Worm (Caenorhabditis elegans) whole organism, L2 larva: ENCODE data around the gene T16G12.8.
"Not testable (repeated sequence)": the region's sequence is repeated elsewhere in the genome, so short reads cannot be mapped to it uniquely, and the experiment has no call there.

Experiments used
- F13H6.1 ChIP-seq: sonication (generic microtip); optimal IDR thresholded peaks from 2 replicates; lab custom pipeline; 2016; ENCODE audit warnings: missing genetic modification characterization, missing compliant biosample characterization
- Y55F3AM.14 ChIP-seq: fragments of 200-800 bp; sonication (Bioruptor generic); optimal IDR thresholded peaks from 2 replicates; lab custom pipeline; 2018; ENCODE audit warnings: mild to moderate bottlenecking, missing genetic modification characterization, missing compliant biosample characterization
- ama-1 ChIP-seq: fragments of 150-350 bp; optimal IDR thresholded peaks from 2 replicates; lab custom pipeline; 2018; ENCODE audit warnings: inconsistent platforms
- ceh-16 ChIP-seq: fragments of 150-350 bp; optimal IDR thresholded peaks from 2 replicates; lab custom pipeline; 2014; ENCODE audit warnings: missing biosample characterization, missing genetic modification characterization
- ceh-82 ChIP-seq: fragments of 150-350 bp; optimal IDR thresholded peaks from 2 replicates; lab custom pipeline; 2014; ENCODE audit warnings: missing biosample characterization, missing genetic modification characterization
- crh-2 ChIP-seq: sonication (generic microtip); optimal IDR thresholded peaks from 2 replicates; lab custom pipeline; 2017; ENCODE audit warnings: missing biosample characterization, missing genetic modification characterization
- dmd-4 ChIP-seq: sonication (generic microtip); optimal IDR thresholded peaks from 2 replicates; lab custom pipeline; 2017; ENCODE audit warnings: missing biosample characterization, missing genetic modification characterization
- egl-27 ChIP-seq: sonication (generic microtip); optimal IDR thresholded peaks from 3 replicates; lab custom pipeline; 2017; ENCODE audit warnings: missing biosample characterization, missing genetic modification reagents, missing genetic modification characterization
- elt-3 ChIP-seq: sonication (generic microtip); optimal IDR thresholded peaks from 2 replicates; lab custom pipeline; 2017; ENCODE audit warnings: missing biosample characterization, missing genetic modification characterization
- fos-1 ChIP-seq: fragments of 150-350 bp; optimal IDR thresholded peaks from 2 replicates; lab custom pipeline; 2014; ENCODE audit warnings: missing biosample characterization, missing genetic modification characterization
- gmeb-1 ChIP-seq: fragments of 150-350 bp; optimal IDR thresholded peaks from 2 replicates; lab custom pipeline; 2014; ENCODE audit warnings: missing biosample characterization, missing genetic modification characterization
- lin-11 ChIP-seq: fragments of 150-350 bp; sonication (generic microtip); optimal IDR thresholded peaks from 2 replicates; lab custom pipeline; 2014; ENCODE audit warnings: missing biosample characterization, missing genetic modification characterization, inconsistent platforms, mixed read lengths
- lin-13 ChIP-seq: fragments of 150-350 bp; optimal IDR thresholded peaks from 2 replicates; lab custom pipeline; 2014; ENCODE audit warnings: missing biosample characterization, missing genetic modification reagents, missing genetic modification characterization
- lsy-2 ChIP-seq, 2 experiments: fragments of 150-350 bp in 1 of 2; sonication (generic microtip) in 1 of 2; optimal IDR thresholded peaks; 2 replicates each; lab custom pipeline; 2014 to 2017; ENCODE audit warnings: missing biosample characterization in 2 of 2, missing genetic modification characterization in 2 of 2
- mab-5 ChIP-seq: fragments of 150-350 bp; optimal IDR thresholded peaks from 2 replicates; lab custom pipeline; 2014; ENCODE audit warnings: missing biosample characterization, missing genetic modification characterization
- mbf-1 ChIP-seq: sonication (generic microtip); optimal IDR thresholded peaks from 2 replicates; lab custom pipeline; 2017; ENCODE audit warnings: missing biosample characterization, missing genetic modification characterization
- mdl-1 ChIP-seq, 2 experiments: fragments of 150-350 bp in 1 of 2; sonication (generic microtip) in 1 of 2; optimal IDR thresholded peaks; 2 replicates each; lab custom pipeline; 2017; ENCODE audit warnings: missing biosample characterization in 2 of 2, missing genetic modification characterization in 2 of 2
- nhr-12 ChIP-seq: fragments of 150-350 bp; optimal IDR thresholded peaks from 2 replicates; lab custom pipeline; 2014; ENCODE audit warnings: missing biosample characterization, missing genetic modification characterization
- nhr-129 ChIP-seq: fragments of 150-350 bp; optimal IDR thresholded peaks from 2 replicates; lab custom pipeline; 2014; ENCODE audit warnings: missing biosample characterization, missing genetic modification characterization
- nhr-21 ChIP-seq: fragments of 150-350 bp; optimal IDR thresholded peaks from 2 replicates; lab custom pipeline; 2014; ENCODE audit warnings: missing biosample characterization, missing genetic modification characterization
- nhr-23 ChIP-seq: fragments of 150-350 bp; optimal IDR thresholded peaks from 2 replicates; lab custom pipeline; 2014; ENCODE audit warnings: missing biosample characterization, missing genetic modification reagents, missing genetic modification characterization
- nhr-237 ChIP-seq: fragments of 150-350 bp; optimal IDR thresholded peaks from 2 replicates; lab custom pipeline; 2014; ENCODE audit warnings: missing biosample characterization, missing genetic modification characterization
- nhr-6 ChIP-seq: fragments of 150-350 bp; optimal IDR thresholded peaks from 2 replicates; lab custom pipeline; 2014; ENCODE audit warnings: missing biosample characterization, missing genetic modification characterization
- nhr-77 ChIP-seq: fragments of 150-350 bp; optimal IDR thresholded peaks from 2 replicates; lab custom pipeline; 2014; ENCODE audit warnings: missing biosample characterization, missing genetic modification characterization
- skn-1 ChIP-seq: sonication (generic microtip); optimal IDR thresholded peaks from 2 replicates; lab custom pipeline; 2017; ENCODE audit warnings: missing biosample characterization, missing genetic modification characterization
- sma-3 ChIP-seq: sonication (generic microtip); optimal IDR thresholded peaks from 2 replicates; lab custom pipeline; 2016; ENCODE audit warnings: missing genetic modification reagents, missing genetic modification characterization, missing compliant biosample characterization
- sma-9 ChIP-seq, 2 experiments: fragments of 150-350 bp in 1 of 2; sonication (generic microtip) in 1 of 2; optimal IDR thresholded peaks; 2 replicates each; lab custom pipeline; 2014 to 2016; ENCODE audit warnings: missing genetic modification characterization in 2 of 2, mild to moderate bottlenecking in 1 of 2, missing biosample characterization in 1 of 2, missing compliant biosample characterization in 1 of 2, missing genetic modification reagents in 1 of 2, moderate library complexity in 1 of 2
- unc-39 ChIP-seq: fragments of 150-350 bp; optimal IDR thresholded peaks from 2 replicates; lab custom pipeline; 2014; ENCODE audit warnings: missing biosample characterization, missing genetic modification characterization
- unc-55 ChIP-seq: fragments of 150-350 bp; sonication (generic microtip); optimal IDR thresholded peaks from 3 replicates; lab custom pipeline; 2014; ENCODE audit warnings: missing biosample characterization, missing genetic modification reagents, missing genetic modification characterization
- unc-62 ChIP-seq: fragments of 150-350 bp; optimal IDR thresholded peaks from 2 replicates; lab custom pipeline; 2014; ENCODE audit warnings: missing biosample characterization, missing genetic modification reagents, missing genetic modification characterization
- zag-1 ChIP-seq: fragments of 150-350 bp; optimal IDR thresholded peaks from 2 replicates; lab custom pipeline; 2014; ENCODE audit warnings: missing biosample characterization, missing genetic modification characterization
- ztf-1 ChIP-seq: fragments of 200-800 bp; sonication (Bioruptor generic); conservative IDR thresholded peaks from 2 replicates; pipeline ENCODE4 v1.3.6; 2022; ENCODE audit warnings: missing genetic modification characterization, missing compliant biosample characterization

T16G12.8 gene

DNA sequence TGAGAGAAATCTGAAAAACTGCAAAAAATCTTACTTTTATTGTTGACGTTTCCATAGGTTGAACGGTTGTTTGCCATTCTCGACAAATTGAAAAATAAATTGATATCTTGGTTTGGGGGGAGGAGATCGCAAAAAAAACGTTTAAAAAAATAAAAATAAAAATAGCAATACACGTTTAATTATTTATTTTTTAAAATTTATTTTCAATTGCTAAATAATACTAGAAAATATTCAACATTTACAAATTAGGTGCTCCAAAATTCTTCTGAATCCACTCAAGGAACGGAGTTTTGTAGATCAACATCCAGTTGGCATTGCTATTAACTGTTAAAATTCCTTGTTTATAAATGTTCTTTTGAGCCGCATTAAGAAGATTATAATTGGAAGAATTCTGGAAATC lies 19.1 kb upstream of the T16G12.8 start, which contains the start of gene T16G12.7:
Gene T16G12.7 (minus strand): TSS at position 101 of the 400 bp plus-strand sequence.
- no peak for TF ChIP-seq nhr-23 (tag; lab: Kevin White, UChicago)
- TF ChIP-seq nhr-77 (tag; lab: Kevin White, UChicago) = no peak

DNA sequence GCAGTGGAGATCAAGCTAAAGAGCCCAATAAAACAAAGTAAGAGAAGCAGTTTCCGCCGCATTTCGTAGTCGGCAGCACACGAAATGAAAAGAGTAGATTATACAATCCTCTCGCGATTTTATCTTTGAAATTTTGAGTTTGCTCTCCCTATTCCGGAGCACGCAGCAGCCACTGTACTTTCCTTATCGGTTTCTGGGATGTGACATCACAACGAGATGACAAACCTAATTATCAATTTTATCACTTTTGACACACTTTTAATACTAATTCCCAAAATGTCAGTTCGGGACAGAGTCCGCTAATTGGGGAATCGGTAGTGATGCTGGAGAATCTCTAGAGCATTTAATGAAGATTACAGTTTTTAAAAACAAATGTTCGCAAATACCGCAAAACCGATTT lies 9.4 kb upstream of the T16G12.8 start, which contains the start of gene T16G12.1:
Gene T16G12.1 (minus strand): TSS at position 176 of the 400 bp plus-strand sequence.
- TF ChIP-seq fos-1 = peak; percentile 94
- TF ChIP-seq F13H6.1 = no peak
- TF ChIP-seq mab-5 = no peak
- TF ChIP-seq nhr-23 (tag; lab: Kevin White, UChicago) = no peak
- no peak for TF ChIP-seq gmeb-1 (tag; lab: Kevin White, UChicago)
- no peak for TF ChIP-seq unc-39 (tag; lab: Kevin White, UChicago)
- no peak for TF ChIP-seq nhr-21 (tag; lab: Kevin White, UChicago)
- TF ChIP-seq, all 48 proteins: peak for 1

DNA sequence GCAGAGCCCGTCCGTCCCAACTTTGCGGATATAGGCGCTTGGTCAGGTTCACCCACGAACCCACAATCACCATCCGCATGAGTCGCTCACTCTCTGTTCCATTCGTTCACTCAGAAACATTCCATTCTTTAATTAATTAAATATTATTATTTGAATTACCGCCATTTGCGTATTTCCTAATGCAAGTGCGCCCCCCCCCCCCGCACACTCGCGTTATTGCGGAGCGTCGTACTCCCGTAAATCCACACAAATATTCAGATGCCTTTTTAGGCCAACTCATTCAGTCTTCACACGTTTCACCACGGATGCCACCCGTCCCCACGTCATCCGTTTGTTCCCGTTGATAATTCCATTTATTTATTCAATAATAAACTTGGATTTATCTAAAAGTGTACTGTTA lies 8.8 kb upstream of the T16G12.8 start, which contains the start of gene T16G12.3:
Gene T16G12.3 (plus strand): TSS at position 301 of the 400 bp plus-strand sequence.
- not testable (repeated sequence) for TF ChIP-seq F13H6.1; nhr-23 (tag; lab: Kevin White, UChicago); unc-62 (GFP tag; lab: Kevin White, UChicago)

DNA sequence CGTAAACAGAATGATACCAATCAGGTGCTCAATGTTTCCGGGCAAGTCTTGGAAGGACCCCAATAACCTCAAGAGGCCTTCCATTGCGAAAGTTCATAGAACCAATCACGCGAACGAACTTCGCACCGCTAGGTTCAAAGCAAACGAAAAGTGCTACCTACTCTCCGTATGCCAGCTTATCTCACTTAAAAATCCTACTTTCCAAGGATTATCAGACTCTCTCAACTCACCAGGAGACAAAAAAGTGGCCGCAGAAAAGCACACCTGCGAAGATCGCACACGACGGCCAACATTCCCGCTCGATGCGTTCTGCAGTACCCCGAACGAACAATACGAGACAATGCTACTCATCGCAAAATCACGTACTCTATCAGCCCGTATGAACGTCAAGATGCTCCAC lies 5.8 kb upstream of the T16G12.8 start, which contains the start of gene T16G12.12:
Gene T16G12.12 (plus strand): TSS at position 301 of the 400 bp plus-strand sequence.
- TF ChIP-seq zag-1 (tag; lab: Kevin White, UChicago); ama-1; dmd-4: not testable (repeated sequence)

DNA sequence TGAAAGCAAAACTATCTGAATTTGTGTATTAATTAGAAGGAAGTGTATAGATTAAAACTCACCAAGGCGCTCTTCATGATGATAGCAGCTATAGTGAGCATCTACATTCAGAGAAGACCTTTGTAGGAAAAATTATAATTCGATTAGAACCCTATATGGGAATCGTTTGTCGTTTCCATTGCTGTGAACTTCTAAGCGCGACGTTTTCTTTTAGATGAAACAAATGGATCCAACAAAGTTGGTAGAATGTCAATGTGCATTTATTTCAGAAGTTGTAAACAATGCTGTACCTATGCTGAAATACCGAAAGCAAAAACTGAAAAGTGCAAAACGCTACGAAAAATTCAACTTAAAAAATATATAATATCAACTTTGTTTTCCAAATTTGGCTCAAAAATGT lies 3.1 kb upstream of the T16G12.8 start, which contains the start of gene T16G12.10:
Gene T16G12.10 (minus strand): TSS at position 101 of the 400 bp plus-strand sequence.
- TF ChIP-seq lin-11 (no peak), lin-13 (GFP tag; lab: Kevin White, UChicago) (no peak), unc-39 (tag; lab: Kevin White, UChicago) (no peak), nhr-77 (tag; lab: Kevin White, UChicago) (no peak), zag-1 (tag; lab: Kevin White, UChicago) (no peak), elt-3 (tag; lab: Kevin White, UChicago) (no peak)

DNA sequence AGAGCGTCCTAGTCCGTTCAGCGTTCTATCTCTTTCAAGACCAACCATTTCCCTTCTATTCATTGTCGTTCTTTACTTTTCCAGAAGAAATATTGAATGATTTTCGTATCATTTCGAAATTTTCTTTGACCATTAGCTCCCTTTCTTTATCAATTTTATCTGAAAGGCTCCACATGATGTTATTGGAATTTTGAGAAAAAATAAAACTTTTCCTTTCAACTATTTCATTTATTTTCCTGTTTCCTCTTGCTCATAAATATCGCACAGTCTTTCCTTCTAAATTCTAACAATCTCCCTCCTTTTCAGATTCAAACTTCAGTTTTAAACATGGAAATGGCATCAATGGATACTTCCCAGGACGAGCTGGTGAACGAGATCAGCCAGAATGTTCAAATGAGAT lies 1.6 kb upstream of the T16G12.8 start, which contains the start of gene T16G12.4:
Gene T16G12.4 (plus strand): TSS at position 301 of the 400 bp plus-strand sequence.
- TF ChIP-seq egl-27 (tag; lab: Kevin White, UChicago) (no peak), nhr-129 (tag; lab: Kevin White, UChicago) (no peak), mdl-1 (tag; optimal IDR thresholded peaks at IDR 0.05; lab: Kevin White, UChicago) (no peak), nhr-21 (tag; lab: Kevin White, UChicago) (no peak), crh-2 (no peak), sma-9 (GFP tag; optimal IDR thresholded peaks at IDR 0.05; lab: Kevin White, UChicago) (no peak), sma-9 (tag; optimal IDR thresholded peaks at IDR 0.05; lab: Kevin White, UChicago) (no peak), unc-55 (GFP tag; lab: Kevin White, UChicago) (no peak), nhr-6 (no peak), ztf-1 (GFP tag; lab: Robert Waterston, UW) (no peak), elt-3 (tag; lab: Kevin White, UChicago) (no peak), nhr-77 (tag; lab: Kevin White, UChicago) (no peak), ceh-82 (no peak), nhr-12 (tag; lab: Kevin White, UChicago) (no peak), lsy-2 (tag; optimal IDR thresholded peaks at IDR 0.05; lab: Kevin White, UChicago) (no peak), zag-1 (tag; lab: Kevin White, UChicago) (no peak)
- TF ChIP-seq, all 48 proteins: peak for 0

DNA sequence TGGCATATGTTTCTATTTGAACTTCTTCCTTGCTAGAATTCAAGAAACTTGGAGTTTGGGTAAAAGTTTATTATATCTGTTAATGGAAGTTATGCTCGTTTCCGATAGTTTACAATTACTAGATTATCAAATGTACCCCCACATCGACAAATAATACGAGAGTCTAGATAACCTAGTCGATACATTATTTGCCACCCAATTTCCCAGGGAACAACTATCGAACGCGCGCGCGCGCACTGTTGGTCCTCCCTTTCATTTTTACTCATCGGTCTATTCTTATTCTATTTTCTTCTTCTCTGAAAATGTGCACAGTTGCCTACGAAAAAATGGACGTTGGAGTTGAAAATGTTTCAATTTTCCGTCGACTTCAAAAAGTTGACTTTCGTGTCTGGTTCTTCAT lies 1.5 kb downstream of the T16G12.8 start, which contains the start of gene T16G12.13:
Gene T16G12.13 (plus strand): TSS at position 293 of the 400 bp plus-strand sequence.
- TF ChIP-seq ceh-16 (tag; lab: Kevin White, UChicago) = no peak
- TF ChIP-seq fos-1 = no peak
- TF ChIP-seq unc-62 (GFP tag; lab: Kevin White, UChicago) = no peak
- no peak for TF ChIP-seq nhr-21 (tag; lab: Kevin White, UChicago)
- TF ChIP-seq Y55F3AM.14 (GFP tag; lab: Kevin White, UChicago) = no peak
- no peak for TF ChIP-seq nhr-237 (tag; lab: Kevin White, UChicago)
- no peak for TF ChIP-seq lin-13 (GFP tag; lab: Kevin White, UChicago)
- no peak for TF ChIP-seq gmeb-1 (tag; lab: Kevin White, UChicago)
- no peak for TF ChIP-seq mbf-1
- no peak for TF ChIP-seq sma-3 (GFP tag; lab: Kevin White, UChicago)
- TF ChIP-seq lsy-2 (tag; optimal IDR thresholded peaks at IDR 0.05; lab: Kevin White, UChicago) = no peak
- TF ChIP-seq F13H6.1 = no peak
- TF ChIP-seq mab-5 = no peak
- no peak for TF ChIP-seq unc-39 (tag; lab: Kevin White, UChicago)
- no peak for TF ChIP-seq skn-1 (tag; lab: Kevin White, UChicago)
